Fruit fly (Drosophila melanogaster) whole organism, embryonic: ENCODE results near the gene Spn38F.

Experiments used
- ATbp ChIP-seq: fragments of 200-800 bp; sonication (Bioruptor generic); optimal IDR thresholded peaks from 2 replicates; lab custom pipeline; 2017; ENCODE audit warnings: missing biosample characterization, mild to moderate bottlenecking, missing genetic modification characterization, missing genetic modification reagents
- CG10321 ChIP-seq: fragments of 200-800 bp; sonication (Bioruptor generic); IDR thresholded peaks from 2 replicates; pipeline ENCODE4 v1.3.6; 2022; ENCODE audit warnings: missing biosample characterization, missing genetic modification characterization
- CG10979 ChIP-seq: fragments of 200-800 bp; sonication (Bioruptor generic); optimal IDR thresholded peaks from 2 replicates; lab custom pipeline; 2018; ENCODE audit warnings: missing biosample characterization, mild to moderate bottlenecking, missing genetic modification characterization, moderate library complexity
- CG12071 ChIP-seq: fragments of 200-800 bp; sonication (Bioruptor generic); optimal IDR thresholded peaks from 3 replicates; lab custom pipeline; 2018; ENCODE audit warnings: missing biosample characterization, mild to moderate bottlenecking, missing genetic modification characterization
- CG17829 ChIP-seq: fragments of 200-800 bp; optimal IDR thresholded peaks from 2 replicates; lab custom pipeline; 2019; ENCODE audit warnings: missing biosample characterization, mild to moderate bottlenecking, missing genetic modification characterization, moderate library complexity
- CG2120 ChIP-seq: fragments of 200-800 bp; sonication (Bioruptor generic); optimal IDR thresholded peaks from 3 replicates; lab custom pipeline; 2016; ENCODE audit warnings: missing biosample characterization, missing genetic modification characterization
- CG32532 ChIP-seq: fragments of 200-800 bp; sonication (Bioruptor generic); IDR thresholded peaks from 2 replicates; pipeline ENCODE4 v1.3.6; 2022; ENCODE audit warnings: missing biosample characterization, missing genetic modification characterization
- CG32767 ChIP-seq: fragments of 200-800 bp; sonication (Bioruptor generic); IDR thresholded peaks from 2 replicates; pipeline ENCODE4 v1.3.6; 2022; ENCODE audit warnings: missing biosample characterization, missing genetic modification characterization
- CG34224 ChIP-seq: fragments of 200-800 bp; sonication (Bioruptor generic); IDR thresholded peaks from 3 replicates; pipeline ENCODE4 v1.3.6; 2022; ENCODE audit warnings: missing biosample characterization, missing genetic modification characterization; ENCODE audit not compliant: partially characterized antibody
- CG34376 ChIP-seq: fragments of 200-800 bp; sonication (Bioruptor generic); optimal IDR thresholded peaks from 2 replicates; lab custom pipeline; 2018; ENCODE audit warnings: missing biosample characterization, mild to moderate bottlenecking, missing genetic modification characterization
- CG4328 ChIP-seq: fragments of 200-800 bp; sonication (Bioruptor generic); optimal IDR thresholded peaks from 3 replicates; lab custom pipeline; 2017; ENCODE audit warnings: missing biosample characterization, missing genetic modification reagents, missing genetic modification characterization
- CG4360 ChIP-seq: fragments of 200-800 bp; sonication (Bioruptor generic); IDR thresholded peaks from 2 replicates; pipeline ENCODE4 v1.3.6; 2022; ENCODE audit warnings: missing biosample characterization, missing genetic modification characterization
- CG6689 ChIP-seq: fragments of 200-800 bp; sonication (Bioruptor generic); IDR thresholded peaks from 2 replicates; pipeline ENCODE4 v1.3.6; 2022; ENCODE audit warnings: missing biosample characterization, missing genetic modification characterization
- CG6813 ChIP-seq: fragments of 200-800 bp; sonication (Bioruptor generic); optimal IDR thresholded peaks from 2 replicates; lab custom pipeline; 2017; ENCODE audit warnings: missing biosample characterization, missing genetic modification characterization, mild to moderate bottlenecking, moderate library complexity, missing genetic modification reagents
- CG7372 ChIP-seq: fragments of 200-800 bp; sonication (Bioruptor generic); IDR thresholded peaks from 2 replicates; pipeline ENCODE4 v1.3.6; 2022; ENCODE audit warnings: missing biosample characterization, missing genetic modification characterization
- CG7987 ChIP-seq: fragments of 200-800 bp; sonication (Bioruptor generic); optimal IDR thresholded peaks from 2 replicates; lab custom pipeline; 2018; ENCODE audit warnings: missing biosample characterization, mild to moderate bottlenecking, missing genetic modification characterization, moderate library complexity
- CG9215 ChIP-seq: fragments of 200-800 bp; sonication (Bioruptor generic); IDR thresholded peaks from 2 replicates; pipeline ENCODE4 v1.3.6; 2022; ENCODE audit warnings: missing biosample characterization, missing genetic modification characterization
- CG9932 ChIP-seq: fragments of 200-800 bp; sonication (Bioruptor generic); IDR thresholded peaks from 2 replicates; pipeline ENCODE4 v1.3.6; 2022; ENCODE audit warnings: missing biosample characterization, missing genetic modification characterization
- D ChIP-seq, 2 experiments: fragments of 200-800 bp in 1 of 2; fragments of >200 bp in 1 of 2; sonication (Bioruptor generic) in 1 of 2; optimal IDR thresholded peaks; 2 replicates in 1 of 2; 3 replicates in 1 of 2; lab custom pipeline; 2017; ENCODE audit warnings: mild to moderate bottlenecking in 1 of 2, missing biosample characterization in 1 of 2, missing genetic modification characterization in 1 of 2, missing genetic modification reagents in 1 of 2
- Dll ChIP-seq: fragments of 200-800 bp; sonication (Bioruptor generic); IDR thresholded peaks from 4 replicates; pipeline ENCODE4 v1.3.6; 2022; ENCODE audit warnings: missing biosample characterization, missing genetic modification characterization; ENCODE audit not compliant: partially characterized antibody
- Fer2 ChIP-seq: fragments of 200-800 bp; sonication (Bioruptor generic); optimal IDR thresholded peaks from 2 replicates; lab custom pipeline; 2018; ENCODE audit warnings: missing biosample characterization, mild to moderate bottlenecking, missing genetic modification characterization, moderate library complexity
- HLH54F ChIP-seq: fragments of 200-800 bp; sonication (Bioruptor generic); optimal IDR thresholded peaks from 3 replicates; lab custom pipeline; 2016; ENCODE audit warnings: missing biosample characterization, missing genetic modification characterization
- HmgZ ChIP-seq: fragments of 200-800 bp; sonication (Bioruptor generic); optimal IDR thresholded peaks from 2 replicates; lab custom pipeline; 2018; ENCODE audit warnings: missing biosample characterization, mild to moderate bottlenecking, missing genetic modification characterization
- Hr51 ChIP-seq, 2 experiments: fragments of 200-800 bp; sonication (Bioruptor generic); optimal IDR thresholded peaks; 2 replicates in 1 of 2; 3 replicates in 1 of 2; lab custom pipeline; 2016 to 2018; ENCODE audit warnings: missing biosample characterization in 2 of 2, missing genetic modification characterization in 2 of 2, mild to moderate bottlenecking in 1 of 2, moderate library complexity in 1 of 2
- Pdp1 ChIP-seq, 2 experiments: fragments of 200-800 bp; sonication (Bioruptor generic); optimal IDR thresholded peaks; 3 replicates each; lab custom pipeline; 2016; ENCODE audit warnings: missing biosample characterization in 2 of 2, missing genetic modification characterization in 2 of 2, mild to moderate bottlenecking in 1 of 2, moderate library complexity in 1 of 2
- Taf1 ChIP-seq: fragments of 200-800 bp; sonication (Bioruptor generic); IDR thresholded peaks from 2 replicates; pipeline ENCODE4 v1.3.6; 2022; ENCODE audit warnings: missing biosample characterization, missing genetic modification characterization
- bowl ChIP-seq: fragments of 200-800 bp; sonication (Bioruptor generic); IDR thresholded peaks from 2 replicates; pipeline ENCODE4 v1.3.6; 2022; ENCODE audit warnings: missing biosample characterization, missing genetic modification characterization
- chif ChIP-seq, 2 experiments: fragments of 200-800 bp; sonication (Bioruptor generic); optimal IDR thresholded peaks; 3 replicates each; lab custom pipeline; 2016; ENCODE audit warnings: missing biosample characterization in 2 of 2, missing genetic modification characterization in 2 of 2
- chinmo ChIP-seq: fragments of 200-800 bp; sonication (Bioruptor generic); IDR thresholded peaks from 4 replicates; pipeline ENCODE4 v1.3.6; 2022; ENCODE audit warnings: missing biosample characterization, missing genetic modification characterization; ENCODE audit not compliant: partially characterized antibody
- crol ChIP-seq: fragments of 200-800 bp; sonication (Bioruptor generic); IDR thresholded peaks from 2 replicates; pipeline ENCODE4 v1.3.6; 2022; ENCODE audit warnings: missing biosample characterization, missing genetic modification characterization
- fd96Cb ChIP-seq: fragments of 200-800 bp; sonication (Bioruptor generic); optimal IDR thresholded peaks from 2 replicates; lab custom pipeline; 2018; ENCODE audit warnings: missing biosample characterization, mild to moderate bottlenecking, missing genetic modification characterization, moderate library complexity
- gsb ChIP-seq: fragments of 200-800 bp; sonication (Bioruptor generic); IDR thresholded peaks from 2 replicates; pipeline ENCODE4 v1.3.6; 2022; ENCODE audit warnings: missing biosample characterization, missing genetic modification characterization
- her ChIP-seq: fragments of 200-800 bp; sonication (Bioruptor generic); optimal IDR thresholded peaks from 2 replicates; lab custom pipeline; 2016; ENCODE audit warnings: missing biosample characterization, missing genetic modification characterization
- hth ChIP-seq: fragments of >200 bp; optimal IDR thresholded peaks from 2 replicates; lab custom pipeline; 2017; ENCODE audit warnings: inconsistent platforms
- inv ChIP-seq: fragments of 200-800 bp; sonication (Bioruptor generic); IDR thresholded peaks from 2 replicates; pipeline ENCODE4 v1.3.6; 2022; ENCODE audit warnings: missing biosample characterization, missing genetic modification characterization; ENCODE audit not compliant: partially characterized antibody
- jumu ChIP-seq: fragments of 200-800 bp; sonication (Bioruptor generic); optimal IDR thresholded peaks from 3 replicates; lab custom pipeline; 2016; ENCODE audit warnings: missing biosample characterization, missing genetic modification characterization
- kay ChIP-seq: fragments of 200-800 bp; sonication (Bioruptor generic); optimal IDR thresholded peaks from 2 replicates; lab custom pipeline; 2016; ENCODE audit warnings: missing biosample characterization, missing genetic modification characterization
- lab ChIP-seq: fragments of 200-800 bp; sonication (Bioruptor generic); optimal IDR thresholded peaks from 3 replicates; lab custom pipeline; 2017; ENCODE audit warnings: missing biosample characterization, missing genetic modification characterization, mild to moderate bottlenecking, moderate library complexity, missing genetic modification reagents
- mld ChIP-seq: fragments of 200-800 bp; sonication (Bioruptor generic); IDR thresholded peaks from 3 replicates; pipeline ENCODE4 v1.3.6; 2022; ENCODE audit warnings: missing biosample characterization, missing genetic modification characterization; ENCODE audit not compliant: partially characterized antibody
- nerfin-1 ChIP-seq: fragments of 200-800 bp; sonication (Bioruptor generic); optimal IDR thresholded peaks from 3 replicates; lab custom pipeline; 2019; ENCODE audit warnings: missing biosample characterization, mild to moderate bottlenecking, missing genetic modification characterization, moderate library complexity
- oc ChIP-seq: fragments of 200-800 bp; sonication (Bioruptor generic); optimal IDR thresholded peaks from 2 replicates; lab custom pipeline; 2018; ENCODE audit warnings: missing biosample characterization, mild to moderate bottlenecking, missing genetic modification characterization, moderate library complexity
- pros ChIP-seq: fragments of 200-800 bp; sonication (Bioruptor generic); optimal IDR thresholded peaks from 3 replicates; lab custom pipeline; 2019; ENCODE audit warnings: missing biosample characterization, mild to moderate bottlenecking, missing genetic modification characterization, moderate library complexity
- scrt ChIP-seq: fragments of 200-800 bp; sonication (Bioruptor generic); optimal IDR thresholded peaks from 2 replicates; lab custom pipeline; 2018; ENCODE audit warnings: missing biosample characterization, mild to moderate bottlenecking, missing genetic modification characterization, moderate library complexity
- sd ChIP-seq: fragments of 200-800 bp; sonication (Bioruptor generic); optimal IDR thresholded peaks from 3 replicates; lab custom pipeline; 2018; ENCODE audit warnings: missing biosample characterization, mild to moderate bottlenecking, missing genetic modification characterization, moderate library complexity
- slou ChIP-seq: fragments of 200-800 bp; sonication (Bioruptor generic); optimal IDR thresholded peaks from 3 replicates; lab custom pipeline; 2016; ENCODE audit warnings: missing biosample characterization, missing genetic modification characterization
- sr ChIP-seq: fragments of 200-800 bp; sonication (Bioruptor generic); IDR thresholded peaks from 3 replicates; pipeline ENCODE4 v1.3.6; 2022; ENCODE audit warnings: missing biosample characterization, missing genetic modification characterization
- tna ChIP-seq: fragments of 200-800 bp; sonication (Bioruptor generic); IDR thresholded peaks from 2 replicates; pipeline ENCODE4 v1.3.6; 2022; ENCODE audit warnings: missing biosample characterization, missing genetic modification characterization; ENCODE audit not compliant: partially characterized antibody
- unpg ChIP-seq: fragments of 200-800 bp; sonication (Bioruptor generic); optimal IDR thresholded peaks from 3 replicates; lab custom pipeline; 2018; ENCODE audit warnings: missing biosample characterization, mild to moderate bottlenecking, missing genetic modification characterization, moderate library complexity
- wek ChIP-seq: fragments of 200-800 bp; sonication (Bioruptor generic); optimal IDR thresholded peaks from 3 replicates; lab custom pipeline; 2018; ENCODE audit warnings: missing biosample characterization, mild to moderate bottlenecking, missing genetic modification characterization, moderate library complexity
- zfh2 ChIP-seq: fragments of 200-800 bp; sonication (Bioruptor generic); optimal IDR thresholded peaks from 2 replicates; lab custom pipeline; 2016; ENCODE audit warnings: missing biosample characterization, missing genetic modification characterization

Spn38F gene

dm6 chr2L:20803733-20804164 lies 34.0 kb downstream of the Spn38F start (continued):
- TF ChIP-seq CG6813 (no peak), D (optimal IDR thresholded peaks at IDR 0.05; lab: Kevin White, UChicago) (no peak), D (GFP tag; optimal IDR thresholded peaks at IDR 0.05; lab: Kevin White, UChicago) (no peak), lab (GFP tag; lab: Kevin White, UChicago) (peak; percentile 7), Pdp1 (GFP tag; optimal IDR thresholded peaks at IDR 0.05; lab: Kevin White, UChicago) (peak in 1 of 2 experiments; percentile 47), chinmo (GFP tag; lab: Robert Waterston, UW) (peak; percentile 78; the same call in 2 of the 4 replicates), sr (GFP tag; lab: Robert Waterston, UW) (peak; percentile 54; the same call in 1 of the 3 replicates), CG2120 (GFP tag; lab: Kevin White, UChicago) (no peak), mld (no peak), scrt (GFP tag; lab: Kevin White, UChicago) (peak; percentile 99), CG32767 (GFP tag; lab: Robert Waterston, UW) (0 out of 2 replicates have a peak, but pooled peaks have one; percentile 5), crol (GFP tag; lab: Robert Waterston, UW) (peak; percentile 91), Fer2 (tag; lab: Kevin White, UChicago) (no peak), her (no peak), wek (GFP tag; lab: Kevin White, UChicago) (no peak), CG9932 (GFP tag; lab: Robert Waterston, UW) (no peak), Dll (no peak), kay (no peak), gsb (GFP tag; lab: Robert Waterston, UW) (no peak), CG10979 (tag; lab: Kevin White, UChicago) (no peak), Hr51 (GFP tag; optimal IDR thresholded peaks at IDR 0.05; lab: Kevin White, UChicago) (peak in 1 of 2 experiments; percentile 26), bowl (GFP tag; lab: Robert Waterston, UW) (no peak), inv (GFP tag; lab: Robert Waterston, UW) (no peak), CG4328 (GFP tag; lab: Kevin White, UChicago) (no peak), hth (lab: Kevin White, UChicago) (no peak), sd (tag; lab: Kevin White, UChicago) (peak; percentile 65), CG34376 (no peak), CG4360 (GFP tag; lab: Robert Waterston, UW) (peak; percentile 63), CG6689 (GFP tag; lab: Robert Waterston, UW) (no peak), zfh2 (GFP tag; lab: Kevin White, UChicago) (no peak), CG12071 (GFP tag; lab: Kevin White, UChicago) (peak; percentile 18), jumu (GFP tag; lab: Kevin White, UChicago) (no peak), HmgZ (tag; lab: Kevin White, UChicago) (no peak), CG32532 (GFP tag; lab: Robert Waterston, UW) (peak; percentile 43), nerfin-1 (tag; lab: Kevin White, UChicago) (peak; percentile 43), CG10321 (GFP tag; lab: Robert Waterston, UW) (no peak)

- no peak for TF ChIP-seq ATbp (GFP tag; lab: Kevin White, UChicago)
- TF ChIP-seq Taf1 = no peak
- no peak for TF ChIP-seq CG34224 (GFP tag; lab: Robert Waterston, UW)
- TF ChIP-seq CG9215 = no peak
- no peak for TF ChIP-seq CG17829 (tag; lab: Kevin White, UChicago)
- no peak for TF ChIP-seq HLH54F (GFP tag; lab: Kevin White, UChicago)
- peak; percentile 40 for TF ChIP-seq oc (tag; lab: Kevin White, UChicago)
- TF ChIP-seq CG7987 (GFP tag; lab: Kevin White, UChicago) = no peak
- no peak for TF ChIP-seq Dll
- TF ChIP-seq fd96Cb (tag; lab: Kevin White, UChicago) = no peak
- TF ChIP-seq unpg (GFP tag; lab: Kevin White, UChicago) = no peak
- TF ChIP-seq pros = peak; percentile 77
- TF ChIP-seq chif (GFP tag; optimal IDR thresholded peaks at IDR 0.05; lab: Kevin White, UChicago) = no peak
- no peak for TF ChIP-seq tna (GFP tag; lab: Robert Waterston, UW)
- TF ChIP-seq CG7372 = no peak
- no peak for TF ChIP-seq slou (GFP tag; lab: Kevin White, UChicago)
Measured at dm6 chr2L:20802839-20803238, 34.9 kb downstream of the Spn38F start.
